Worm (Caenorhabditis elegans): Measurements from ENCODE around the gene nlp-21.
A peak's percentile ranks its signal among the peaks of the same experiment; 100 is the strongest.

nlp-21 gene

DNA sequence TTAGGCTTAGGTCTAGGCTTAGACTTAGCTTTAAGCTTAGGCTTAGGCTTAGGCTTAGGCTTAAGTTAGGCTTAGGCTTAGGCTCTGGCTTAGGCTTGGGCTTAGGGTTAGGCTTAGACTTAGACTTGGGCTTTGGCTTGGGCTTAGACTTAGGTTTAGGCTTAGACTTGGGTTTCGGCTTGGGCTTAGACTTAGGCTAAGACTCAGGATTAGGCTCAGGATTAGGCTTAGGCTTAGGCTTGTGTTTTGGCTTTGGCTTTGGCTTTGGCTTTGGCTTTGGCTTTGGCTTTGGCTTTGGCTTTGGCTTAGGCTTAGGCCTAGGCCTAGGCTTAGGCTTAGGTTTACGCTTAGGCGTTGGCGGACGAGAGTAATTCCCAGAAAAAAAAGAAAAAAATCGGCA, 26.5 kb upstream of the nlp-21 start:
- TF ChIP-seq pros-1 (tag; optimal IDR thresholded peaks at IDR 0.05) (no peak), dve-1 (tag; optimal IDR thresholded peaks at IDR 0.05) (peak; percentile 69)

DNA sequence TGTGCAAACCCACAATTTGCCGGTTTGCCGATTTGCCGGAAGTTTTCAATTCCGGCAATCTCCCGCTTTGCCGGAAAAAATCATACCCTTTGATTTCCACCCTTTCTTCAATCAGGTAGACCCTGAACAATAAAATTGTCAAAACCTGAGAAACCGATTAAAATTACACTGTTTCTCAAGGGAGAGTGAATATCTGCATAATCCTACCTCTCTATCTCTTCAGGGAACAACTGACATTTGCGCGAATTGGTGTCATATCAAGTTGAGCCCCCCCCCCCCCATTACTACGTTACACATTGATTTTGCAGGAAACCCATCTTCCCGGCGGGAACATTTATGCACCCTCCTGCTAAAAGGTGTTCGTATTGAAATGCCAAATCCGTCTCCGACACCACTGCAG, 17.3 kb upstream of the nlp-21 start, which contains the start of gene twk-31:
Gene twk-31 (plus strand): TSS at position 301 of the 400 bp plus-strand sequence.
- TF ChIP-seq hlh-13 (GFP tag; optimal IDR thresholded peaks at IDR 0.05) (no peak), unc-55 (GFP tag; optimal IDR thresholded peaks at IDR 0.05) (peak; percentile 31)

DNA sequence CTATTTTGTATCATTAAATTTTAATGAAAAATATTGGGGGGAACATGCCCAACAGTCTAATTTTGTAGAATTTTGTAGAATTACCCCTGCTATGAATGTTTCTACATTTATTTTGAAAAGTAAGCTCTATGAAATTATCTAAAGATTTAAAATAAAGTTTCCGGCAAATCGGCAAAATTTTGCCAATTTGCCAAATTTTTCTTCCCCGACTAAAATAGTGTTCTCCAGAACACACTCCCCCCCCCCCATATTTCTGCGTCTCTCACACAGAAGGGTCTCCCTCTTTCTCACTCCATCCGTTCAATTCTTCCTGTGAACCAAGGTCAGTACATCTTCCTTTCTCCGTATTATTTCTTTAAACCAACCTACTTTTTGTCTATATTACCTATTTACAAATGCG, 12.0 kb upstream of the nlp-21 start, which contains the start of gene Y47D3B.4:
Gene Y47D3B.4 (plus strand): TSS at position 301 of the 400 bp plus-strand sequence.
- TF ChIP-seq hlh-8 (tag; optimal IDR thresholded peaks at IDR 0.05) (no peak), Y22D7AL.16 (tag; optimal IDR thresholded peaks at IDR 0.05) (no peak), ets-4 (tag; optimal IDR thresholded peaks at IDR 0.05) (no peak), ceh-48 (tag; optimal IDR thresholded peaks at IDR 0.05) (no peak), tbx-7 (tag; optimal IDR thresholded peaks at IDR 0.05) (no peak), pat-9 (tag; optimal IDR thresholded peaks at IDR 0.05) (no peak), unc-42 (tag; optimal IDR thresholded peaks at IDR 0.05) (no peak), ceh-31 (tag; optimal IDR thresholded peaks at IDR 0.05) (no peak), T23F11.4 (GFP tag; optimal IDR thresholded peaks at IDR 0.05) (no peak), ceh-24 (tag; optimal IDR thresholded peaks at IDR 0.05) (no peak), ama-1 (optimal IDR thresholded peaks at IDR 0.05) (no peak), fax-1 (tag; optimal IDR thresholded peaks at IDR 0.05) (no peak), unc-3 (GFP tag; conservative IDR thresholded peaks at IDR 0.05) (no peak), unc-3 (tag; optimal IDR thresholded peaks at IDR 0.05) (no peak), npax-4 (tag; optimal IDR thresholded peaks at IDR 0.05) (no peak), unc-55 (GFP tag; optimal IDR thresholded peaks at IDR 0.05) (no peak), ceh-14 (tag; optimal IDR thresholded peaks at IDR 0.05) (no peak), ceh-19 (GFP tag; optimal IDR thresholded peaks at IDR 0.05) (no peak), nfya-1 (tag; optimal IDR thresholded peaks at IDR 0.05) (no peak), gmeb-2 (tag; optimal IDR thresholded peaks at IDR 0.05) (no peak)

DNA sequence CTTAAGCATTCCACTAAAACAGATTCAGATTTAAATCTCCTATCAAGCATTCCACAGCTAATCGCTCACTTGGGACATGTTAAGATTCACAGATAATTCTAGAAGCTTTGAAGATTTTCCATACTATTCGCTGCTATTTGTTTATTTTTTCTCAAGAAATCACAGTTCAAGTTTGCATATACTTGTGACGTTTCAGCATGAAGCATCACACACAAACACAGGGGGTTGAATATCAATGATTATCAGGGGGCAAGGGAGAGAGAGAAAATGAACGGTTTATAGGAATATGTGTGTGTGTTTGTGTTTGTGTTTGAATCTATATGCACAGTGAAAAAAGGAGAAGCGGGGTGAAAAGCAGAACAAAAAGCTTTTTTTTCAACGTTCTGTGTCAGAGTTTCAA, 9.7 kb upstream of the nlp-21 start, which contains the start of gene Y47D3B.12:
Gene Y47D3B.12 (plus strand): TSS at position 301 of the 400 bp plus-strand sequence.
- no peak for TF ChIP-seq ama-1 (optimal IDR thresholded peaks at IDR 0.05)
- TF ChIP-seq pag-3 (tag; optimal IDR thresholded peaks at IDR 0.05; ENCODE audit: borderline replicate concordance), result no peak
- TF ChIP-seq ttx-3 (tag; optimal IDR thresholded peaks at IDR 0.05), result no peak
- no peak for TF ChIP-seq ceh-19 (GFP tag; optimal IDR thresholded peaks at IDR 0.05)
- TF ChIP-seq ceh-34 (tag; optimal IDR thresholded peaks at IDR 0.05), result no peak
- TF ChIP-seq eyg-1 (tag; optimal IDR thresholded peaks at IDR 0.05), result no peak
- TF ChIP-seq zip-5 (tag; optimal IDR thresholded peaks at IDR 0.05), result no peak
- TF ChIP-seq ceh-24 (tag; optimal IDR thresholded peaks at IDR 0.05), result no peak
- TF ChIP-seq fkh-6 (tag; optimal IDR thresholded peaks at IDR 0.05), result no peak
- no peak for TF ChIP-seq tbx-7 (tag; optimal IDR thresholded peaks at IDR 0.05)
- TF ChIP-seq ceh-18 (tag; optimal IDR thresholded peaks at IDR 0.05), result no peak
- TF ChIP-seq dmd-4 (tag; optimal IDR thresholded peaks at IDR 0.05; ENCODE audit: borderline replicate concordance), result no peak
- no peak for TF ChIP-seq elt-4 (tag; optimal IDR thresholded peaks at IDR 0.05)
- TF ChIP-seq F13H6.1 (tag; optimal IDR thresholded peaks at IDR 0.05), result no peak
- TF ChIP-seq npax-4 (tag; optimal IDR thresholded peaks at IDR 0.05), result no peak
- TF ChIP-seq pqm-1 (tag; optimal IDR thresholded peaks at IDR 0.05), result no peak
- TF ChIP-seq ceh-14 (tag; optimal IDR thresholded peaks at IDR 0.05), result no peak
- no peak for TF ChIP-seq Y22D7AL.16 (tag; optimal IDR thresholded peaks at IDR 0.05)

DNA sequence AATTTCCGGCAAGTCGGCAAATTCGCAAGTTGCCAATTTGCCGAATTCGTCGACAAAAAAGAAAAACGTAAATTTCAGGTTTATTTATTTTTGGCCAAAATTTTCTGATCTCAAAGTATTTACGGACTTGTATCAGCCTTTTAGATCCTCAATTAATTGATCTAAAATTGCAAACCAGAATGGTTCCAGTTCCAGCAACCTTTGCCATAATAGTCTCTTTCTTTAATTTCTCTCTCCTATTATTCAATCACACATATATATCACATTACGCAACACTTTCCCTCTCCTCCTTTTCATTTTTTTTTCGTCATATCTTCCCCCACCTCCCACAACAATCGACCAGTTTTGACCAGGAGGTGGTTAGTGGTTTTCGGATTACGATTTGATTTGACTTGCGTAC, 4.4 kb upstream of the nlp-21 start, which contains the start of gene Y47D3B.3:
Gene Y47D3B.3 (plus strand): TSS at position 301 of the 400 bp plus-strand sequence.
- TF ChIP-seq fkh-10 (GFP tag; optimal IDR thresholded peaks at IDR 0.05) (no peak), ttx-3 (tag; optimal IDR thresholded peaks at IDR 0.05) (no peak), gmeb-2 (tag; optimal IDR thresholded peaks at IDR 0.05) (no peak), nhr-232 (tag; optimal IDR thresholded peaks at IDR 0.05) (no peak), mec-3 (tag; optimal IDR thresholded peaks at IDR 0.05; ENCODE audit: borderline replicate concordance) (no peak)
